Worm (Caenorhabditis elegans) whole organism, L1 larva: ENCODE measurements around the gene F09E5.8.
A peak's percentile ranks its signal among the peaks of the same experiment; 100 is the strongest.

ENCODE experiments used
- ama-1 ChIP-seq: fragments of 150-350 bp; optimal IDR thresholded peaks from 2 replicates; lab custom pipeline; 2014
- ceh-90 ChIP-seq: sonication (generic microtip); optimal IDR thresholded peaks from 2 replicates; lab custom pipeline; 2016; ENCODE audit warnings: missing genetic modification characterization, missing compliant biosample characterization
- efl-3 ChIP-seq: fragments of 200-800 bp; sonication (Bioruptor generic); optimal IDR thresholded peaks from 2 replicates; lab custom pipeline; 2018; ENCODE audit warnings: mild to moderate bottlenecking, missing genetic modification characterization, missing compliant biosample characterization
- mep-1 ChIP-seq: fragments of 150-350 bp; optimal IDR thresholded peaks from 2 replicates; lab custom pipeline; 2014; ENCODE audit warnings: missing biosample characterization, missing genetic modification characterization
- snpc-4 ChIP-seq: fragments of 150-350 bp; optimal IDR thresholded peaks from 2 replicates; lab custom pipeline; 2014; ENCODE audit warnings: missing biosample characterization, missing genetic modification characterization

DNA sequence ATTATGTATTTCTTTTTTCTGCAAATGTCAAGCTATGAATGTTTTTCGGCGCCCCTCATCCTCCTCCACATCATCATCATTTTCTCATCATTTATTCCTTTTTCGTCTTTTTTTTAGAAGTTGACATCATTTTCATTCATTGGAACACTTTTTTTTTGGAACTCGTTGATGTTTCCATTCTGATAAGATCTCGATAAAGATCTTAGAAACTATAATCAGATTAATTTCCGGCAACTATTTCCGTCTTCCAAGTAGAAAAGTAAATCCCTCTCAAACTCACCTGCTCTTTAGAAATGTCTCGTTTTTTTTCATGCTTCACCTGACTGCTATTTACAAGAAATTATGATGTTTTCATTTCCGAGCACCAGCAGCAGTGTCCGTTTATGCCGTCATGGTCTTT is 21.6 kb upstream of the F09E5.8 start:
- TF ChIP-seq ama-1 (lab: Kevin White, UChicago), result no peak
- peak; percentile 27 for TF ChIP-seq mep-1 (tag; lab: Kevin White, UChicago)
- no peak for TF ChIP-seq ceh-90 (tag; lab: Kevin White, UChicago)
- no peak for TF ChIP-seq snpc-4 (tag; lab: Kevin White, UChicago)
- no peak for TF ChIP-seq efl-3 (GFP tag; lab: Kevin White, UChicago)
